Worm (Caenorhabditis elegans) whole organism, L4 larva: ENCODE measurements around the gene ttr-17.

Source experiments
- F49E8.2 ChIP-seq: sonication (generic microtip); optimal IDR thresholded peaks from 2 replicates; lab custom pipeline; 2016; ENCODE audit warnings: missing compliant biosample characterization, mild to moderate bottlenecking, missing genetic modification characterization, borderline replicate concordance
- Y48G9A.11 ChIP-seq: fragments of 200-800 bp; sonication (Bioruptor generic); IDR thresholded peaks from 2 replicates; pipeline ENCODE4 v1.3.6; 2022; ENCODE audit warnings: missing genetic modification reagents, missing genetic modification characterization, missing compliant biosample characterization
- Y5F2A.4 ChIP-seq: fragments of 200-800 bp; sonication (Bioruptor generic); optimal IDR thresholded peaks from 2 replicates; lab custom pipeline; 2018; ENCODE audit warnings: mild to moderate bottlenecking, missing genetic modification characterization, missing compliant biosample characterization
- Y75B8A.6 ChIP-seq: fragments of 200-800 bp; sonication (Bioruptor generic); IDR thresholded peaks from 2 replicates; pipeline ENCODE4 v1.3.6; 2022; ENCODE audit warnings: missing genetic modification reagents, missing genetic modification characterization, missing compliant biosample characterization
- aha-1 ChIP-seq: fragments of 150-350 bp; peaks from one replicate; lab custom pipeline; 2014; ENCODE audit warnings: missing biosample characterization, missing genetic modification characterization
- aly-2 ChIP-seq: sonication (generic microtip); optimal IDR thresholded peaks from 2 replicates; lab custom pipeline; 2018; ENCODE audit warnings: missing biosample characterization, missing genetic modification characterization
- arid-1 ChIP-seq: fragments of 200-800 bp; sonication (Bioruptor generic); conservative IDR thresholded peaks from 2 replicates; pipeline ENCODE4 v1.3.6; 2022; ENCODE audit warnings: missing genetic modification reagents, missing genetic modification characterization, missing compliant biosample characterization
- attf-4 ChIP-seq: sonication (generic microtip); optimal IDR thresholded peaks from 3 replicates; lab custom pipeline; 2017; ENCODE audit warnings: missing biosample characterization, missing genetic modification characterization
- ceh-28 ChIP-seq: fragments of 150-350 bp; optimal IDR thresholded peaks from 2 replicates; lab custom pipeline; 2014; ENCODE audit warnings: missing biosample characterization, missing genetic modification reagents, missing genetic modification characterization
- ceh-32 ChIP-seq: sonication (generic microtip); optimal IDR thresholded peaks from 2 replicates; lab custom pipeline; 2016; ENCODE audit warnings: mild to moderate bottlenecking, missing genetic modification characterization, missing compliant biosample characterization; ENCODE audit not compliant: poor library complexity
- ceh-62 ChIP-seq: sonication (generic microtip); optimal IDR thresholded peaks from 2 replicates; lab custom pipeline; 2017; ENCODE audit warnings: missing biosample characterization, missing genetic modification characterization
- ceh-82 ChIP-seq: sonication (generic microtip); optimal IDR thresholded peaks from 2 replicates; lab custom pipeline; 2017; ENCODE audit warnings: missing biosample characterization, missing genetic modification characterization
- ctbp-1 ChIP-seq: fragments of 200-800 bp; sonication (Bioruptor generic); IDR thresholded peaks from 2 replicates; pipeline ENCODE4 v1.3.6; 2022; ENCODE audit warnings: missing genetic modification reagents, missing genetic modification characterization, missing compliant biosample characterization
- daf-12 ChIP-seq: fragments of 150-350 bp; optimal IDR thresholded peaks from 2 replicates; lab custom pipeline; 2014; ENCODE audit warnings: missing biosample characterization, missing genetic modification reagents, missing genetic modification characterization
- daf-16 ChIP-seq, 3 experiments: sonication (generic microtip); optimal IDR thresholded peaks; 2 replicates each; lab custom pipeline; 2016 to 2017; ENCODE audit warnings: missing genetic modification characterization in 3 of 3, missing genetic modification reagents in 3 of 3, mild to moderate bottlenecking in 2 of 3, missing compliant biosample characterization in 2 of 3, missing biosample characterization in 1 of 3, moderate library complexity in 1 of 3
- dmd-6 ChIP-seq: fragments of 200-800 bp; sonication (Bioruptor generic); IDR thresholded peaks from 2 replicates; pipeline ENCODE4 v1.3.6; 2022; ENCODE audit warnings: missing genetic modification reagents, missing genetic modification characterization, missing compliant biosample characterization
- dpl-1 ChIP-seq: fragments of 150-350 bp; optimal IDR thresholded peaks from 2 replicates; lab custom pipeline; 2014; ENCODE audit warnings: missing biosample characterization, missing genetic modification reagents, missing genetic modification characterization
- dve-1 ChIP-seq: sonication (generic microtip); optimal IDR thresholded peaks from 2 replicates; lab custom pipeline; 2017; ENCODE audit warnings: antibody characterized with exemption, mild to moderate bottlenecking, missing genetic modification characterization, missing compliant biosample characterization; ENCODE audit not compliant: insufficient read depth
- fkh-10 ChIP-seq: fragments of 150-350 bp; optimal IDR thresholded peaks from 2 replicates; lab custom pipeline; 2014; ENCODE audit warnings: missing biosample characterization, missing genetic modification reagents, missing genetic modification characterization
- gei-8 ChIP-seq: fragments of 200-800 bp; sonication (Bioruptor generic); optimal IDR thresholded peaks from 2 replicates; lab custom pipeline; 2018; ENCODE audit warnings: mild to moderate bottlenecking, missing genetic modification characterization, missing compliant biosample characterization
- hif-1 ChIP-seq, 2 experiments: sonication (generic microtip); optimal IDR thresholded peaks; 2 replicates each; lab custom pipeline; 2016 to 2017; ENCODE audit warnings: missing compliant biosample characterization in 2 of 2, missing genetic modification characterization in 2 of 2, missing genetic modification reagents in 2 of 2, missing genotype in 2 of 2, mild to moderate bottlenecking in 1 of 2
- hlh-11 ChIP-seq: fragments of 200-800 bp; sonication (Bioruptor generic); optimal IDR thresholded peaks from 2 replicates; lab custom pipeline; 2018; ENCODE audit warnings: mild to moderate bottlenecking, missing genetic modification characterization, missing compliant biosample characterization
- hlh-30 ChIP-seq: sonication (generic microtip); optimal IDR thresholded peaks from 2 replicates; lab custom pipeline; 2017; ENCODE audit warnings: antibody characterized with exemption, mild to moderate bottlenecking, missing genetic modification characterization, missing compliant biosample characterization; ENCODE audit not compliant: insufficient read depth
- lin-38 ChIP-seq: fragments of 200-800 bp; sonication (Bioruptor generic); IDR thresholded peaks from 2 replicates; pipeline ENCODE4 v1.3.6; 2022; ENCODE audit warnings: missing genetic modification reagents, missing genetic modification characterization, missing compliant biosample characterization
- lin-39 ChIP-seq: fragments of 150-350 bp; optimal IDR thresholded peaks from 2 replicates; lab custom pipeline; 2014; ENCODE audit warnings: missing biosample characterization, missing genetic modification reagents, missing genetic modification characterization
- mep-1 ChIP-seq: fragments of 150-350 bp; sonication (generic microtip); optimal IDR thresholded peaks from 3 replicates; lab custom pipeline; 2014; ENCODE audit warnings: missing biosample characterization, missing genetic modification characterization
- nhr-111 ChIP-seq: fragments of 200-800 bp; sonication (Bioruptor generic); optimal IDR thresholded peaks from 2 replicates; lab custom pipeline; 2018; ENCODE audit warnings: mild to moderate bottlenecking, missing genetic modification characterization, missing compliant biosample characterization
- nhr-237 ChIP-seq: sonication (generic microtip); optimal IDR thresholded peaks from 2 replicates; lab custom pipeline; 2017; ENCODE audit warnings: missing biosample characterization, missing genetic modification characterization
- nhr-28 ChIP-seq: fragments of 150-350 bp; optimal IDR thresholded peaks from 2 replicates; lab custom pipeline; 2014; ENCODE audit warnings: missing biosample characterization, missing genetic modification characterization
- nhr-41 ChIP-seq: fragments of 200-800 bp; sonication (Bioruptor generic); IDR thresholded peaks from 2 replicates; pipeline ENCODE4 v1.3.6; 2022; ENCODE audit warnings: missing genetic modification reagents, missing genetic modification characterization, missing compliant biosample characterization
- nhr-48 ChIP-seq: sonication (generic microtip); optimal IDR thresholded peaks from 2 replicates; lab custom pipeline; 2016; ENCODE audit warnings: mild to moderate bottlenecking, missing genetic modification characterization, missing compliant biosample characterization
- nhr-76 ChIP-seq: fragments of 150-350 bp; optimal IDR thresholded peaks from 2 replicates; lab custom pipeline; 2014; ENCODE audit warnings: missing biosample characterization, missing genetic modification characterization
- php-3 ChIP-seq: fragments of 200-800 bp; sonication (Bioruptor generic); IDR thresholded peaks from 2 replicates; pipeline ENCODE4 v1.3.6; 2022; ENCODE audit warnings: missing genetic modification reagents, missing genetic modification characterization, missing compliant biosample characterization
- pqm-1 ChIP-seq: sonication (generic microtip); optimal IDR thresholded peaks from 2 replicates; lab custom pipeline; 2017; ENCODE audit warnings: missing biosample characterization, missing genetic modification characterization
- saeg-2 ChIP-seq: fragments of 200-800 bp; sonication (Bioruptor generic); IDR thresholded peaks from 2 replicates; pipeline ENCODE4 v1.3.6; 2022; ENCODE audit warnings: missing genetic modification reagents, missing genetic modification characterization, missing compliant biosample characterization
- skn-1 ChIP-seq: fragments of 150-350 bp; optimal IDR thresholded peaks from 2 replicates; lab custom pipeline; 2014; ENCODE audit warnings: missing biosample characterization, missing genetic modification characterization
- snpc-1.2 ChIP-seq: fragments of 200-800 bp; sonication (Bioruptor generic); IDR thresholded peaks from 2 replicates; pipeline ENCODE4 v1.3.6; 2022; ENCODE audit warnings: missing genetic modification reagents, missing genetic modification characterization, missing compliant biosample characterization
- unc-62 ChIP-seq, 3 experiments: fragments of 150-350 bp in 1 of 3; sonication (generic microtip); optimal IDR thresholded peaks in 2 of 3; peaks in 1 of 3; 1 replicate in 1 of 3; 2 replicates in 2 of 3; lab custom pipeline; 2014 to 2017; ENCODE audit warnings: missing biosample characterization in 3 of 3, missing genetic modification characterization in 3 of 3, missing genetic modification reagents in 3 of 3, missing genotype in 1 of 3
- ztf-7 ChIP-seq: fragments of 150-350 bp; optimal IDR thresholded peaks from 2 replicates; lab custom pipeline; 2014; ENCODE audit warnings: missing biosample characterization, missing genetic modification characterization

ttr-17 gene

ce11 chrIV:11036222-11036621 lies 30.6 kb downstream of the ttr-17 start, which contains the start of gene fkb-1 (continued):
- TF ChIP-seq daf-12 = no peak
- peak; percentile 75 for TF ChIP-seq mep-1 (tag; lab: Kevin White, UChicago)
- no peak for TF ChIP-seq lin-39
- TF ChIP-seq dve-1 (tag; lab: Kevin White, UChicago) = peak; percentile 83
- no peak for TF ChIP-seq ceh-28 (tag; lab: Kevin White, UChicago)
- peak; percentile 62 for TF ChIP-seq lin-38 (GFP tag; lab: Robert Waterston, UW)
- TF ChIP-seq nhr-28 (tag; lab: Kevin White, UChicago) = peak; percentile 71
- TF ChIP-seq, all 104 proteins: peak for 22

- no peak for TF ChIP-seq F49E8.2 (tag; lab: Kevin White, UChicago)
- peak in 1 of 2 experiments; percentile 26 for TF ChIP-seq unc-62 (GFP tag; optimal IDR thresholded peaks at IDR 0.05 in 1 of 2; lab: Kevin White, UChicago)
- no peak for TF ChIP-seq unc-62 (tag; optimal IDR thresholded peaks at IDR 0.05; lab: Kevin White, UChicago)
- TF ChIP-seq hif-1 (tag; optimal IDR thresholded peaks at IDR 0.05; lab: Kevin White, UChicago) = no peak
- TF ChIP-seq aly-2 (tag; lab: Kevin White, UChicago) = no peak
- no peak for TF ChIP-seq ctbp-1 (GFP tag; lab: Robert Waterston, UW)
Measured at ce11 chrIV:11032288-11032687, 34.5 kb downstream of the ttr-17 start, which contains the start of gene hrg-6. Gene hrg-6, plus strand, starts transcription at chrIV:11032588.

ce11 chrIV:11031640-11032039 lies 35.2 kb downstream of the ttr-17 start:
- TF ChIP-seq Y48G9A.11 (no peak), hlh-11 (peak; percentile 24), aly-2 (tag; lab: Kevin White, UChicago) (no peak), snpc-1.2 (GFP tag; lab: Robert Waterston, UW) (no peak), ceh-32 (no peak), nhr-76 (no peak), ceh-82 (tag; lab: Kevin White, UChicago) (no peak), aha-1 (tag; lab: Kevin White, UChicago) (peak; percentile 66), nhr-41 (GFP tag; lab: Robert Waterston, UW) (no peak), pqm-1 (tag; lab: Kevin White, UChicago) (peak; percentile 57), attf-4 (tag; lab: Kevin White, UChicago) (no peak), gei-8 (no peak), dmd-6 (GFP tag; lab: Robert Waterston, UW) (peak; percentile 68), nhr-237 (tag; lab: Kevin White, UChicago) (no peak), dpl-1 (GFP tag; lab: Kevin White, UChicago) (no peak), ceh-62 (tag; lab: Kevin White, UChicago) (no peak), saeg-2 (GFP tag; lab: Robert Waterston, UW) (no peak), fkh-10 (no peak), daf-16 (GFP tag; optimal IDR thresholded peaks at IDR 0.05; lab: Kevin White, UChicago) (no peak), daf-16 (tag; optimal IDR thresholded peaks at IDR 0.05; lab: Kevin White, UChicago) (peak; percentile 71), skn-1 (tag; lab: Kevin White, UChicago) (no peak), Y75B8A.6 (GFP tag; lab: Robert Waterston, UW) (no peak), mep-1 (tag; lab: Kevin White, UChicago) (peak; percentile 50), hlh-30 (tag; lab: Kevin White, UChicago) (no peak), nhr-48 (tag; lab: Kevin White, UChicago) (peak; percentile 3), nhr-111 (GFP tag; lab: Kevin White, UChicago) (no peak), ztf-7 (tag; lab: Kevin White, UChicago) (peak; percentile 94), Y5F2A.4 (no peak), dve-1 (tag; lab: Kevin White, UChicago) (peak; percentile 42), php-3 (GFP tag; lab: Robert Waterston, UW) (no peak), arid-1 (GFP tag; lab: Robert Waterston, UW) (no peak), nhr-28 (tag; lab: Kevin White, UChicago) (peak; percentile 46)
